Fruit fly (Drosophila melanogaster) whole organism, embryonic: ENCODE measurements around the gene mTerf3.
A peak's percentile ranks its signal among the peaks of the same experiment; 100 is the strongest.

Source experiments
- Ada2b ChIP-seq: fragments of 200-800 bp; sonication (Bioruptor generic); IDR thresholded peaks from 2 replicates; pipeline ENCODE4 v1.3.6; 2022; ENCODE audit warnings: missing biosample characterization, missing genetic modification characterization
- CG10267 ChIP-seq: fragments of 200-800 bp; sonication (Bioruptor generic); optimal IDR thresholded peaks from 2 replicates; lab custom pipeline; 2018; ENCODE audit warnings: missing biosample characterization, mild to moderate bottlenecking, missing genetic modification characterization, moderate library complexity
- CG17912 ChIP-seq: fragments of 200-800 bp; sonication (Bioruptor generic); optimal IDR thresholded peaks from 2 replicates; lab custom pipeline; 2018; ENCODE audit warnings: missing biosample characterization, mild to moderate bottlenecking, missing genetic modification characterization
- CG1792 ChIP-seq: fragments of 200-800 bp; sonication (Bioruptor generic); optimal IDR thresholded peaks from 2 replicates; lab custom pipeline; 2016; ENCODE audit warnings: missing biosample characterization, missing genetic modification characterization
- CG1832 ChIP-seq: fragments of 200-800 bp; sonication (Bioruptor generic); optimal IDR thresholded peaks from 2 replicates; lab custom pipeline; 2017; ENCODE audit warnings: missing biosample characterization, mild to moderate bottlenecking, missing genetic modification characterization, inconsistent platforms
- CG18476 ChIP-seq: fragments of 200-800 bp; sonication (Bioruptor generic); optimal IDR thresholded peaks from 2 replicates; lab custom pipeline; 2016; ENCODE audit warnings: missing biosample characterization, mild to moderate bottlenecking, missing genetic modification characterization
- CG2116 ChIP-seq: fragments of 200-800 bp; sonication (Bioruptor generic); optimal IDR thresholded peaks from 3 replicates; lab custom pipeline; 2018; ENCODE audit warnings: missing biosample characterization, mild to moderate bottlenecking, missing genetic modification characterization
- CG31441 ChIP-seq: fragments of 200-800 bp; sonication (Bioruptor generic); IDR thresholded peaks from 2 replicates; pipeline ENCODE4 v1.3.6; 2022; ENCODE audit warnings: missing biosample characterization, missing genetic modification characterization
- CG3281 ChIP-seq: fragments of 200-800 bp; sonication (Bioruptor generic); optimal IDR thresholded peaks from 3 replicates; lab custom pipeline; 2017; ENCODE audit warnings: missing biosample characterization, mild to moderate bottlenecking, missing genetic modification characterization
- CG33557 ChIP-seq: fragments of 200-800 bp; sonication (Bioruptor generic); optimal IDR thresholded peaks from 2 replicates; lab custom pipeline; 2019; ENCODE audit warnings: missing biosample characterization, mild to moderate bottlenecking, missing genetic modification characterization, moderate library complexity
- CG4820 ChIP-seq: fragments of 200-800 bp; sonication (Bioruptor generic); optimal IDR thresholded peaks from 3 replicates; lab custom pipeline; 2016; ENCODE audit warnings: missing biosample characterization, missing genetic modification characterization
- CG5245 ChIP-seq: fragments of 200-800 bp; sonication (Bioruptor generic); optimal IDR thresholded peaks from 3 replicates; lab custom pipeline; 2016; ENCODE audit warnings: missing biosample characterization, missing genetic modification characterization
- CG6254 ChIP-seq: fragments of 200-800 bp; sonication (Bioruptor generic); optimal IDR thresholded peaks from 3 replicates; lab custom pipeline; 2017; ENCODE audit warnings: mild to moderate bottlenecking, missing biosample characterization, missing genetic modification reagents, missing genetic modification characterization
- CG7928 ChIP-seq: fragments of 200-800 bp; sonication (Bioruptor generic); optimal IDR thresholded peaks from 2 replicates; lab custom pipeline; 2017; ENCODE audit warnings: missing biosample characterization, mild to moderate bottlenecking, missing genetic modification characterization
- CG7963 ChIP-seq: fragments of 200-800 bp; sonication (Bioruptor generic); IDR thresholded peaks from 3 replicates; pipeline ENCODE4 v1.3.6; 2022; ENCODE audit warnings: missing biosample characterization, missing genetic modification characterization; ENCODE audit not compliant: partially characterized antibody
- CG9609 ChIP-seq: fragments of 200-800 bp; sonication (Bioruptor generic); optimal IDR thresholded peaks from 3 replicates; lab custom pipeline; 2016; ENCODE audit warnings: missing biosample characterization, missing genetic modification characterization
- CG9932 ChIP-seq: fragments of 200-800 bp; sonication (Bioruptor generic); IDR thresholded peaks from 2 replicates; pipeline ENCODE4 v1.3.6; 2022; ENCODE audit warnings: missing biosample characterization, missing genetic modification characterization
- Dad ChIP-seq: fragments of 200-800 bp; sonication (Bioruptor generic); optimal IDR thresholded peaks from 3 replicates; lab custom pipeline; 2016; ENCODE audit warnings: missing biosample characterization, missing genetic modification characterization
- Dek ChIP-seq: fragments of 200-800 bp; sonication (Bioruptor generic); optimal IDR thresholded peaks from 3 replicates; lab custom pipeline; 2019; ENCODE audit warnings: missing biosample characterization, mild to moderate bottlenecking, missing genetic modification characterization, moderate library complexity
- Eip74EF ChIP-seq, 2 experiments: fragments of 200-800 bp in 1 of 2; fragments of >200 bp in 1 of 2; sonication (Bioruptor generic) in 1 of 2; optimal IDR thresholded peaks; 2 replicates each; lab custom pipeline; 2017 to 2019; ENCODE audit warnings: missing biosample characterization in 2 of 2, missing genetic modification characterization in 2 of 2, mild to moderate bottlenecking in 1 of 2, moderate library complexity in 1 of 2
- HLH4C ChIP-seq: fragments of 200-800 bp; sonication (Bioruptor generic); IDR thresholded peaks from 3 replicates; pipeline ENCODE4 v1.3.6; 2022; ENCODE audit warnings: missing biosample characterization, missing genetic modification characterization; ENCODE audit not compliant: partially characterized antibody
- HmgZ ChIP-seq: fragments of 200-800 bp; sonication (Bioruptor generic); optimal IDR thresholded peaks from 2 replicates; lab custom pipeline; 2018; ENCODE audit warnings: missing biosample characterization, mild to moderate bottlenecking, missing genetic modification characterization
- Kr ChIP-seq: fragments of 200-800 bp; sonication (Bioruptor generic); optimal IDR thresholded peaks from 2 replicates; lab custom pipeline; 2017; ENCODE audit warnings: missing biosample characterization, mild to moderate bottlenecking, missing genetic modification characterization
- Myb ChIP-seq: fragments of 200-800 bp; sonication (Bioruptor generic); optimal IDR thresholded peaks from 2 replicates; lab custom pipeline; 2016; ENCODE audit warnings: missing biosample characterization, missing genetic modification characterization
- NfI ChIP-seq: fragments of 200-800 bp; sonication (Bioruptor generic); optimal IDR thresholded peaks from 3 replicates; lab custom pipeline; 2018; ENCODE audit warnings: missing biosample characterization, mild to moderate bottlenecking, missing genetic modification characterization, moderate library complexity
- Opbp ChIP-seq: fragments of 200-800 bp; sonication (Bioruptor generic); IDR thresholded peaks from 3 replicates; pipeline ENCODE4 v1.3.6; 2022; ENCODE audit warnings: missing biosample characterization, missing genetic modification characterization; ENCODE audit not compliant: partially characterized antibody
- Taf1 ChIP-seq: fragments of 200-800 bp; sonication (Bioruptor generic); IDR thresholded peaks from 2 replicates; pipeline ENCODE4 v1.3.6; 2022; ENCODE audit warnings: missing biosample characterization, missing genetic modification characterization
- YL-1 ChIP-seq: fragments of 200-800 bp; sonication (Bioruptor generic); optimal IDR thresholded peaks from 3 replicates; lab custom pipeline; 2017; ENCODE audit warnings: missing biosample characterization, mild to moderate bottlenecking, missing genetic modification characterization
- al ChIP-seq: fragments of 200-800 bp; sonication (Bioruptor generic); IDR thresholded peaks from 2 replicates; pipeline ENCODE4 v1.3.6; 2022; ENCODE audit warnings: missing biosample characterization, missing genetic modification characterization
- ap ChIP-seq: fragments of 200-800 bp; sonication (Bioruptor generic); IDR thresholded peaks from 2 replicates; pipeline ENCODE4 v1.3.6; 2022; ENCODE audit warnings: missing biosample characterization, missing genetic modification characterization
- dm ChIP-seq: fragments of 200-800 bp; sonication (Bioruptor generic); optimal IDR thresholded peaks from 3 replicates; lab custom pipeline; 2016; ENCODE audit warnings: missing biosample characterization, missing genetic modification characterization
- dmrt99B ChIP-seq: fragments of 200-800 bp; sonication (Bioruptor generic); optimal IDR thresholded peaks from 2 replicates; lab custom pipeline; 2018; ENCODE audit warnings: missing biosample characterization, mild to moderate bottlenecking, missing genetic modification characterization, moderate library complexity
- gcm2 ChIP-seq: fragments of 200-800 bp; sonication (Bioruptor generic); optimal IDR thresholded peaks from 2 replicates; lab custom pipeline; 2016; ENCODE audit warnings: missing biosample characterization, missing genetic modification characterization
- gt ChIP-seq: fragments of 200-800 bp; sonication (Bioruptor generic); IDR thresholded peaks from 2 replicates; pipeline ENCODE4 v1.3.6; 2022; ENCODE audit warnings: missing biosample characterization, missing genetic modification characterization
- inv ChIP-seq: fragments of 200-800 bp; sonication (Bioruptor generic); IDR thresholded peaks from 2 replicates; pipeline ENCODE4 v1.3.6; 2022; ENCODE audit warnings: missing biosample characterization, missing genetic modification characterization; ENCODE audit not compliant: partially characterized antibody
- jing ChIP-seq: fragments of 200-800 bp; sonication (Bioruptor generic); optimal IDR thresholded peaks from 2 replicates; lab custom pipeline; 2018; ENCODE audit warnings: missing biosample characterization, mild to moderate bottlenecking, missing genetic modification characterization
- jumu ChIP-seq: fragments of 200-800 bp; sonication (Bioruptor generic); optimal IDR thresholded peaks from 3 replicates; lab custom pipeline; 2016; ENCODE audit warnings: missing biosample characterization, missing genetic modification characterization
- mam ChIP-seq: fragments of 200-800 bp; sonication (Bioruptor generic); optimal IDR thresholded peaks from 3 replicates; lab custom pipeline; 2016; ENCODE audit warnings: missing biosample characterization, missing genetic modification characterization
- org-1 ChIP-seq: fragments of 200-800 bp; sonication (Bioruptor generic); optimal IDR thresholded peaks from 2 replicates; lab custom pipeline; 2017; ENCODE audit warnings: missing biosample characterization, missing genetic modification characterization
- pfk ChIP-seq: fragments of 200-800 bp; sonication (Bioruptor generic); optimal IDR thresholded peaks from 2 replicates; lab custom pipeline; 2018; ENCODE audit warnings: missing biosample characterization, mild to moderate bottlenecking, missing genetic modification characterization, moderate library complexity
- pnt ChIP-seq: fragments of 200-800 bp; sonication (Bioruptor generic); optimal IDR thresholded peaks from 3 replicates; lab custom pipeline; 2016; ENCODE audit warnings: missing biosample characterization, missing genetic modification characterization
- pzg ChIP-seq: fragments of 200-800 bp; sonication (Bioruptor generic); optimal IDR thresholded peaks from 3 replicates; lab custom pipeline; 2018; ENCODE audit warnings: missing biosample characterization, mild to moderate bottlenecking, missing genetic modification characterization, moderate library complexity
- sc ChIP-seq, 3 experiments: fragments of >200 bp in 2 of 3; fragments of 200-800 bp in 1 of 3; sonication (Bioruptor generic) in 1 of 3; optimal IDR thresholded peaks; 2 replicates in 2 of 3; 3 replicates in 1 of 3; lab custom pipeline; 2017; ENCODE audit warnings: mild to moderate bottlenecking in 1 of 3, missing biosample characterization in 1 of 3, missing genetic modification characterization in 1 of 3, missing genetic modification reagents in 1 of 3
- schlank ChIP-seq: fragments of 200-800 bp; sonication (Bioruptor generic); optimal IDR thresholded peaks from 2 replicates; lab custom pipeline; 2018; ENCODE audit warnings: missing biosample characterization, mild to moderate bottlenecking, missing genetic modification characterization
- shn ChIP-seq: fragments of 200-800 bp; sonication (Bioruptor generic); optimal IDR thresholded peaks from 3 replicates; lab custom pipeline; 2016; ENCODE audit warnings: missing biosample characterization, missing genetic modification characterization
- slou ChIP-seq: fragments of 200-800 bp; sonication (Bioruptor generic); optimal IDR thresholded peaks from 3 replicates; lab custom pipeline; 2016; ENCODE audit warnings: missing biosample characterization, missing genetic modification characterization
- tx ChIP-seq: fragments of 200-800 bp; sonication (Bioruptor generic); optimal IDR thresholded peaks from 2 replicates; lab custom pipeline; 2016; ENCODE audit warnings: missing biosample characterization, missing genetic modification characterization
- zf30C ChIP-seq: fragments of 200-800 bp; sonication (Bioruptor generic); optimal IDR thresholded peaks from 3 replicates; lab custom pipeline; 2018; ENCODE audit warnings: missing biosample characterization, mild to moderate bottlenecking, missing genetic modification characterization

mTerf3 gene

dm6 chr3L:20497124-20497996 is 23.2 kb downstream of the mTerf3 start, which contains the start of gene CG32425 (continued):
- TF ChIP-seq Eip74EF (GFP tag; optimal IDR thresholded peaks at IDR 0.05; lab: Kevin White, UChicago), result no peak
- peak; percentile 64 for TF ChIP-seq pzg (GFP tag; lab: Kevin White, UChicago)
- TF ChIP-seq pfk (GFP tag; lab: Kevin White, UChicago), result no peak
- TF ChIP-seq CG10267 (tag; lab: Kevin White, UChicago), result peak; percentile 33
- TF ChIP-seq CG6254, result no peak
- TF ChIP-seq zf30C (GFP tag; lab: Kevin White, UChicago), result no peak
- TF ChIP-seq org-1 (GFP tag; lab: Kevin White, UChicago), result no peak
- TF ChIP-seq pnt (GFP tag; lab: Kevin White, UChicago), result no peak
- no peak for TF ChIP-seq Dad (GFP tag; lab: Kevin White, UChicago)
- TF ChIP-seq gt (GFP tag; lab: Robert Waterston, UW), result no peak
- TF ChIP-seq inv, result no peak
- no peak for TF ChIP-seq mam (GFP tag; lab: Kevin White, UChicago)
- TF ChIP-seq ap (GFP tag; lab: Robert Waterston, UW), result no peak
- TF ChIP-seq Taf1 (GFP tag; lab: Robert Waterston, UW), result no peak
- TF ChIP-seq Dek, result peak; percentile 2
- no peak for TF ChIP-seq Opbp (GFP tag; lab: Robert Waterston, UW)
- no peak for TF ChIP-seq CG9609
- TF ChIP-seq Kr, result no peak
- TF ChIP-seq tx, result no peak
- TF ChIP-seq jumu (GFP tag; lab: Kevin White, UChicago), result no peak
- TF ChIP-seq al (GFP tag; lab: Robert Waterston, UW), result no peak
- TF ChIP-seq CG31441, result 0 out of 2 replicates have a peak, but pooled peaks have one; percentile 9
- TF ChIP-seq CG9932 (GFP tag; lab: Robert Waterston, UW), result peak; percentile 35; the same call in 1 of the 2 replicates
- no peak for TF ChIP-seq dmrt99B
- peak; percentile 44 for TF ChIP-seq CG2116 (GFP tag; lab: Kevin White, UChicago)
- TF ChIP-seq Ada2b, result no peak
- TF ChIP-seq sc (optimal IDR thresholded peaks at IDR 0.05; lab: Kevin White, UChicago), result no peak
- TF ChIP-seq sc (GFP tag; optimal IDR thresholded peaks at IDR 0.05; lab: Kevin White, UChicago), result no peak
- TF ChIP-seq CG1792 (GFP tag; lab: Kevin White, UChicago), result no peak
- peak; percentile 51 for TF ChIP-seq YL-1 (GFP tag; lab: Kevin White, UChicago)
- TF ChIP-seq CG4820, result no peak
- TF ChIP-seq CG33557 (GFP tag; lab: Kevin White, UChicago), result no peak
- TF ChIP-seq CG1832 (GFP tag; lab: Kevin White, UChicago), result no peak
- peak; percentile 15 for TF ChIP-seq HmgZ
- no peak for TF ChIP-seq CG18476
- no peak for TF ChIP-seq HLH4C (GFP tag; lab: Robert Waterston, UW)
- TF ChIP-seq Myb (GFP tag; lab: Kevin White, UChicago), result peak; percentile 69
- TF ChIP-seq jing (GFP tag; lab: Kevin White, UChicago), result no peak
- no peak for TF ChIP-seq dm (GFP tag; lab: Kevin White, UChicago)
- TF ChIP-seq CG5245 (GFP tag; lab: Kevin White, UChicago), result no peak
- no peak for TF ChIP-seq CG7963 (GFP tag; lab: Robert Waterston, UW)
- TF ChIP-seq slou (GFP tag; lab: Kevin White, UChicago), result no peak
- TF ChIP-seq CG17912 (GFP tag; lab: Kevin White, UChicago), result no peak
- TF ChIP-seq NfI (GFP tag; lab: Kevin White, UChicago), result no peak
- no peak for TF ChIP-seq gcm2 (GFP tag; lab: Kevin White, UChicago)
- no peak for TF ChIP-seq shn (GFP tag; lab: Kevin White, UChicago)
- no peak for TF ChIP-seq CG3281 (GFP tag; lab: Kevin White, UChicago)
- TF ChIP-seq CG7928 (GFP tag; lab: Kevin White, UChicago), result no peak
- TF ChIP-seq schlank (tag; lab: Kevin White, UChicago), result no peak
